Worm (Caenorhabditis elegans) whole organism, young adult: ENCODE measurements around the gene inf-1.
A peak's percentile ranks its signal among the peaks of the same experiment; 100 is the strongest.

Experiments used
- C06A6.2 ChIP-seq: fragments of 200-800 bp; sonication (Bioruptor generic); conservative IDR thresholded peaks from 2 replicates; pipeline ENCODE4 v1.3.6; 2022; ENCODE audit warnings: missing genetic modification characterization, missing compliant biosample characterization
- Y67H2A.10 ChIP-seq: fragments of 200-800 bp; sonication (Bioruptor generic); conservative IDR thresholded peaks from 2 replicates; pipeline ENCODE4 v1.3.6; 2022; ENCODE audit warnings: missing genetic modification reagents, missing genetic modification characterization, missing compliant biosample characterization
- akir-1 ChIP-seq: fragments of 200-800 bp; sonication (Bioruptor generic); optimal IDR thresholded peaks from 2 replicates; lab custom pipeline; 2018; ENCODE audit warnings: mild to moderate bottlenecking, missing genetic modification characterization, moderate library complexity, missing compliant biosample characterization
- ama-1 ChIP-seq, 3 experiments: fragments of 150-350 bp in 1 of 3; sonication (generic microtip) in 2 of 3; optimal IDR thresholded peaks; 2 replicates each; lab custom pipeline; 2014 to 2018; ENCODE audit warnings: missing biosample characterization in 2 of 3, missing genetic modification characterization in 2 of 3, missing genetic modification reagents in 2 of 3
- atf-7 ChIP-seq: sonication (generic microtip); optimal IDR thresholded peaks from 2 replicates; lab custom pipeline; 2017; ENCODE audit warnings: mild to moderate bottlenecking, missing genetic modification characterization, missing compliant biosample characterization
- attf-5 ChIP-seq: fragments of 200-800 bp; sonication (Bioruptor generic); optimal IDR thresholded peaks from 2 replicates; lab custom pipeline; 2018; ENCODE audit warnings: mild to moderate bottlenecking, missing genetic modification characterization, missing compliant biosample characterization
- bed-1 ChIP-seq: fragments of 200-800 bp; sonication (Bioruptor generic); IDR thresholded peaks from 2 replicates; pipeline ENCODE4 v1.3.6; 2022; ENCODE audit warnings: missing genetic modification reagents, missing genetic modification characterization, missing compliant biosample characterization
- cebp-1 ChIP-seq, 2 experiments: fragments of 200-800 bp in 1 of 2; sonication (Bioruptor generic) in 1 of 2; sonication (generic microtip) in 1 of 2; IDR thresholded peaks in 1 of 2; optimal IDR thresholded peaks in 1 of 2; 2 replicates each; pipeline versions ENCODE4 v1.3.6 to Lab custom; 2017 to 2022; ENCODE audit warnings: missing compliant biosample characterization in 2 of 2, missing genetic modification characterization in 2 of 2, mild to moderate bottlenecking in 1 of 2, missing genetic modification reagents in 1 of 2, moderate library complexity in 1 of 2
- ceh-79 ChIP-seq: sonication (generic microtip); optimal IDR thresholded peaks from 2 replicates; lab custom pipeline; 2017; ENCODE audit warnings: mild to moderate bottlenecking, missing genetic modification characterization, missing compliant biosample characterization
- chd-7 ChIP-seq: sonication (generic microtip); optimal IDR thresholded peaks from 2 replicates; lab custom pipeline; 2016; ENCODE audit warnings: mild to moderate bottlenecking, missing genetic modification characterization, moderate library complexity, missing compliant biosample characterization
- die-1 ChIP-seq: sonication (generic microtip); optimal IDR thresholded peaks from 2 replicates; lab custom pipeline; 2016; ENCODE audit warnings: missing genotype, mild to moderate bottlenecking, missing genetic modification characterization, missing compliant biosample characterization
- dpl-1 ChIP-seq: fragments of 150-350 bp; optimal IDR thresholded peaks from 2 replicates; lab custom pipeline; 2014; ENCODE audit warnings: missing biosample characterization, missing genetic modification reagents, missing genetic modification characterization
- egrh-3 ChIP-seq: fragments of 200-800 bp; sonication (Bioruptor generic); IDR thresholded peaks from 2 replicates; pipeline ENCODE4 v1.3.6; 2022; ENCODE audit warnings: missing genetic modification reagents, missing genetic modification characterization, missing compliant biosample characterization
- ets-4 ChIP-seq: fragments of 200-800 bp; sonication (Bioruptor generic); optimal IDR thresholded peaks from 2 replicates; lab custom pipeline; 2018; ENCODE audit warnings: mild to moderate bottlenecking, missing genetic modification characterization, missing compliant biosample characterization
- him-1 ChIP-seq: sonication (generic microtip); optimal IDR thresholded peaks from 2 replicates; lab custom pipeline; 2016; ENCODE audit warnings: missing genotype, missing genetic modification reagents, missing genetic modification characterization, missing compliant biosample characterization
- hmg-1.2 ChIP-seq: fragments of 200-800 bp; sonication (Bioruptor generic); IDR thresholded peaks from 2 replicates; pipeline ENCODE4 v1.3.6; 2022; ENCODE audit warnings: missing genetic modification reagents, missing genetic modification characterization, missing compliant biosample characterization
- hsf-1 ChIP-seq: fragments of 200-800 bp; sonication (Bioruptor generic); IDR thresholded peaks from 2 replicates; pipeline ENCODE4 v1.3.6; 2022; ENCODE audit warnings: missing genetic modification reagents, missing genetic modification characterization, missing compliant biosample characterization
- let-526 ChIP-seq: fragments of 200-800 bp; sonication (Bioruptor generic); IDR thresholded peaks from 2 replicates; pipeline ENCODE4 v1.3.6; 2022; ENCODE audit warnings: missing genetic modification reagents, missing genetic modification characterization, missing compliant biosample characterization
- lin-26 ChIP-seq: fragments of 200-800 bp; sonication (Bioruptor generic); IDR thresholded peaks from 2 replicates; pipeline ENCODE4 v1.3.6; 2022; ENCODE audit warnings: missing genetic modification reagents, missing genetic modification characterization, missing compliant biosample characterization
- lin-54 ChIP-seq: fragments of 200-800 bp; sonication (Bioruptor generic); optimal IDR thresholded peaks from 2 replicates; lab custom pipeline; 2018; ENCODE audit warnings: mild to moderate bottlenecking, missing genetic modification characterization, missing compliant biosample characterization
- lsy-27 ChIP-seq: sonication (generic microtip); optimal IDR thresholded peaks from 2 replicates; lab custom pipeline; 2017; ENCODE audit warnings: missing genetic modification characterization, mild to moderate bottlenecking, missing compliant biosample characterization, antibody characterized with exemption, missing genotype, borderline replicate concordance; ENCODE audit not compliant: insufficient read depth
- madf-3 ChIP-seq: fragments of 200-800 bp; sonication (Bioruptor generic); IDR thresholded peaks from 2 replicates; pipeline ENCODE4 v1.3.6; 2022; ENCODE audit warnings: missing genetic modification reagents, missing genetic modification characterization, missing compliant biosample characterization
- madf-6 ChIP-seq: fragments of 200-800 bp; sonication (Bioruptor generic); IDR thresholded peaks from 2 replicates; pipeline ENCODE4 v1.3.6; 2022; ENCODE audit warnings: missing genetic modification reagents, missing genetic modification characterization, missing compliant biosample characterization
- madf-8 ChIP-seq: fragments of 200-800 bp; sonication (Bioruptor generic); conservative IDR thresholded peaks from 2 replicates; pipeline ENCODE4 v1.3.6; 2022; ENCODE audit warnings: missing genetic modification reagents, missing genetic modification characterization, missing compliant biosample characterization
- mcd-1 ChIP-seq: fragments of 200-800 bp; sonication (Bioruptor generic); IDR thresholded peaks from 2 replicates; pipeline ENCODE4 v1.3.6; 2022; ENCODE audit warnings: missing genetic modification reagents, missing genetic modification characterization, missing compliant biosample characterization
- mel-28 ChIP-seq: sonication (generic microtip); optimal IDR thresholded peaks from 2 replicates; lab custom pipeline; 2016; ENCODE audit warnings: borderline replicate concordance, mild to moderate bottlenecking, missing genetic modification characterization, missing compliant biosample characterization
- mxl-1 ChIP-seq: sonication (generic microtip); optimal IDR thresholded peaks from 2 replicates; lab custom pipeline; 2016; ENCODE audit warnings: missing genetic modification characterization, missing compliant biosample characterization
- nfyb-1 ChIP-seq: fragments of 200-800 bp; sonication (Bioruptor generic); IDR thresholded peaks from 2 replicates; pipeline ENCODE4 v1.3.6; 2022; ENCODE audit warnings: missing genetic modification reagents, missing genetic modification characterization, missing compliant biosample characterization
- nhr-179 ChIP-seq: sonication (generic microtip); optimal IDR thresholded peaks from 2 replicates; lab custom pipeline; 2016; ENCODE audit warnings: mild to moderate bottlenecking, missing genetic modification characterization, missing compliant biosample characterization
- pha-4 ChIP-seq: fragments of 150-350 bp; sonication (generic microtip); optimal IDR thresholded peaks from 2 replicates; lab custom pipeline; 2014; ENCODE audit warnings: missing biosample characterization, missing genetic modification reagents, missing genetic modification characterization
- snpc-1.3 ChIP-seq: sonication (generic microtip); optimal IDR thresholded peaks from 2 replicates; lab custom pipeline; 2017; ENCODE audit warnings: missing genetic modification characterization, mild to moderate bottlenecking, missing compliant biosample characterization, antibody characterized with exemption, moderate library complexity, missing genotype, missing genetic modification reagents; ENCODE audit not compliant: insufficient read depth
- snpc-4 ChIP-seq, 5 experiments: fragments of 150-350 bp in 1 of 5; sonication (generic microtip) in 4 of 5; optimal IDR thresholded peaks; 2 replicates each; lab custom pipeline; 2014 to 2018; ENCODE audit warnings: missing genetic modification characterization in 5 of 5, missing biosample characterization in 3 of 5, antibody characterized with exemption in 2 of 5, mild to moderate bottlenecking in 2 of 5, missing compliant biosample characterization in 2 of 5, missing genotype in 2 of 5, moderate library complexity in 2 of 5, missing genetic modification reagents in 1 of 5
- somi-1 ChIP-seq: fragments of 200-800 bp; sonication (Bioruptor generic); optimal IDR thresholded peaks from 2 replicates; lab custom pipeline; 2018; ENCODE audit warnings: mild to moderate bottlenecking, missing genetic modification characterization, missing compliant biosample characterization
- tbp1 ChIP-seq: fragments of 200-800 bp; sonication (Bioruptor generic); optimal IDR thresholded peaks from 2 replicates; lab custom pipeline; 2018; ENCODE audit warnings: mild to moderate bottlenecking, missing genetic modification characterization, missing compliant biosample characterization
- unc-62 ChIP-seq: fragments of 150-350 bp; optimal IDR thresholded peaks from 2 replicates; lab custom pipeline; 2014; ENCODE audit warnings: missing biosample characterization, missing genetic modification reagents, missing genetic modification characterization
- ztf-18 ChIP-seq: sonication (generic microtip); optimal IDR thresholded peaks from 2 replicates; lab custom pipeline; 2016; ENCODE audit warnings: missing genotype, mild to moderate bottlenecking, missing genetic modification characterization, missing compliant biosample characterization
- ztf-22 ChIP-seq: fragments of 200-800 bp; sonication (Bioruptor generic); optimal IDR thresholded peaks from 2 replicates; lab custom pipeline; 2018; ENCODE audit warnings: mild to moderate bottlenecking, missing genetic modification characterization, moderate library complexity, missing compliant biosample characterization
- ztf-25 ChIP-seq: fragments of 200-800 bp; sonication (Bioruptor generic); IDR thresholded peaks from 2 replicates; pipeline ENCODE4 v1.3.6; 2022; ENCODE audit warnings: missing genetic modification reagents, missing genetic modification characterization, missing compliant biosample characterization
- ztf-26 ChIP-seq: sonication (generic microtip); optimal IDR thresholded peaks from 2 replicates; lab custom pipeline; 2017; ENCODE audit warnings: missing genetic modification characterization, missing compliant biosample characterization

inf-1 gene

ce11 chrIII:6888999-6889824, 40.7 kb upstream of the inf-1 start, which contains the start of the genes brd-1 and K04C2.2:
Gene brd-1 (minus strand): TSS chrIII:6889504.
Gene K04C2.2 (plus strand): TSS chrIII:6889774.
- TF ChIP-seq dpl-1 (GFP tag; lab: Kevin White, UChicago) (peak; percentile 23), ztf-25 (GFP tag; lab: Robert Waterston, UW) (no peak), lin-26 (GFP tag; lab: Robert Waterston, UW) (0 out of 2 replicates have a peak, but pooled peaks have one; percentile 27), mxl-1 (tag; lab: Kevin White, UChicago) (no peak)

ce11 chrIII:6891560-6891959, 38.4 kb upstream of the inf-1 start, which contains the start of gene K04C2.5:
Gene K04C2.5 (minus strand): TSS chrIII:6891660.
- TF ChIP-seq ztf-26 (no peak), atf-7 (no peak), madf-8 (GFP tag; lab: Robert Waterston, UW) (no peak), bed-1 (GFP tag; lab: Robert Waterston, UW) (no peak), hmg-1.2 (no peak), cebp-1 (GFP tag; IDR thresholded peaks at IDR 0.05; lab: Robert Waterston, UW) (no peak), cebp-1 (tag; optimal IDR thresholded peaks at IDR 0.05; lab: Kevin White, UChicago) (no peak), ets-4 (GFP tag; lab: Kevin White, UChicago) (no peak), mxl-1 (tag; lab: Kevin White, UChicago) (no peak), die-1 (tag; lab: Kevin White, UChicago) (no peak), mel-28 (no peak), hsf-1 (GFP tag; lab: Robert Waterston, UW) (no peak), madf-3 (GFP tag; lab: Robert Waterston, UW) (no peak), egrh-3 (GFP tag; lab: Robert Waterston, UW) (no peak), lin-26 (GFP tag; lab: Robert Waterston, UW) (no peak)
- TF ChIP-seq, all 124 proteins: peak for 0

- TF ChIP-seq madf-6 (GFP tag; lab: Robert Waterston, UW), result peak; percentile 31; the same call in 1 of the 2 replicates
- TF ChIP-seq ztf-18 (tag; lab: Kevin White, UChicago), result no peak
- TF ChIP-seq lin-54 (GFP tag; lab: Kevin White, UChicago), result peak; percentile 47
- TF ChIP-seq snpc-1.3 (tag; lab: Kevin White, UChicago), result no peak
- TF ChIP-seq dpl-1 (GFP tag; lab: Kevin White, UChicago), result no peak
- peak; percentile 31 for TF ChIP-seq ztf-26
- TF ChIP-seq ets-4 (GFP tag; lab: Kevin White, UChicago), result peak; percentile 49
- peak; percentile 20 for TF ChIP-seq pha-4 (tag; lab: Kevin White, UChicago)
- TF ChIP-seq C06A6.2, result 0 out of 2 replicates have a peak, but pooled peaks have one; percentile 36
- peak; percentile 28 for TF ChIP-seq him-1 (tag; lab: Kevin White, UChicago)
- TF ChIP-seq snpc-4 (GFP tag; optimal IDR thresholded peaks at IDR 0.05; lab: Kevin White, UChicago), result no peak
- peak in 1 of 4 experiments; percentile 39 for TF ChIP-seq snpc-4 (tag; optimal IDR thresholded peaks at IDR 0.05; lab: Kevin White, UChicago)
- peak; percentile 45; the same call in 1 of the 2 replicates for TF ChIP-seq nfyb-1 (GFP tag; lab: Robert Waterston, UW)
- no peak for TF ChIP-seq let-526 (GFP tag; lab: Robert Waterston, UW)
- TF ChIP-seq somi-1 (GFP tag; lab: Kevin White, UChicago), result peak; percentile 58
- TF ChIP-seq ztf-22 (GFP tag; lab: Kevin White, UChicago), result peak; percentile 2
- peak; percentile 41; the same call in 1 of the 2 replicates for TF ChIP-seq lin-26 (GFP tag; lab: Robert Waterston, UW)
- peak; percentile 8 for TF ChIP-seq die-1 (tag; lab: Kevin White, UChicago)
- TF ChIP-seq mel-28, result no peak
- no peak for TF ChIP-seq cebp-1 (GFP tag; IDR thresholded peaks at IDR 0.05; lab: Robert Waterston, UW)
- TF ChIP-seq cebp-1 (tag; optimal IDR thresholded peaks at IDR 0.05; lab: Kevin White, UChicago), result peak; percentile 74
- TF ChIP-seq chd-7, result peak; percentile 52
- no peak for TF ChIP-seq Y67H2A.10 (GFP tag; lab: Robert Waterston, UW)
- no peak for TF ChIP-seq nhr-179 (tag; lab: Kevin White, UChicago)
- TF ChIP-seq attf-5 (GFP tag; lab: Kevin White, UChicago), result peak; percentile 42
- peak; percentile 85 for TF ChIP-seq unc-62
- peak; percentile 43; the same call in 1 of the 2 replicates for TF ChIP-seq mcd-1
- TF ChIP-seq ceh-79, result no peak
- TF ChIP-seq ama-1 (optimal IDR thresholded peaks at IDR 0.05; lab: Kevin White, UChicago), result no peak
- TF ChIP-seq ama-1 (GFP tag; optimal IDR thresholded peaks at IDR 0.05; lab: Kevin White, UChicago), result peak in 1 of 2 experiments; percentile 51
- TF ChIP-seq akir-1 (GFP tag; lab: Kevin White, UChicago), result no peak
- peak; percentile 73 for TF ChIP-seq hmg-1.2
- no peak for TF ChIP-seq lsy-27
- peak; percentile 54 for TF ChIP-seq tbp1 (GFP tag; lab: Kevin White, UChicago)
Measured at ce11 chrIII:6895166-6895565, 34.8 kb upstream of the inf-1 start.
